Worm (Caenorhabditis elegans): ENCODE results near the gene C50H2.4.

DNA sequence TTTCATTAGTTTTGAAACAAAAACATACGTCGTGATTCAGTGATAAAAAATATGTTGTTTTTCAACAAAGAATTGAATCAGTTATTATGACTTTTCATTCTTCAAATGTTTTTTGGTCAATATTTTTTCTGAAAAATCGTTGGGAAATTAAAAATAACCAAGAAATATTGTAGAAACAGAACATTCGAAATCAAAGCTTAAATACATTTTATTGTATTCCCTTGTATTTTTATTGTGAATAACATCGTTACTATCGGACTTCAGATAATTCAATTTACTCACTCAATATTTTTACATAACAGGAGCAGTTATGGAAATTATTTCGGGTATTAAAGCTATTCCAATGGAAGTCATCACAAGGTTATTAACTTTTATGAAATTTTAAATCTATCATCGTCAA is at the start of gene C50H2.4:
- TF ChIP-seq nfya-1 (tag; optimal IDR thresholded peaks at IDR 0.05) = no peak
- TF ChIP-seq tbx-2 (tag; optimal IDR thresholded peaks at IDR 0.05) = no peak
- no peak for TF ChIP-seq fkh-6 (tag; optimal IDR thresholded peaks at IDR 0.05)
- TF ChIP-seq ama-1 (optimal IDR thresholded peaks at IDR 0.05) = no peak
- TF ChIP-seq pag-3 (tag; optimal IDR thresholded peaks at IDR 0.05; ENCODE audit: borderline replicate concordance) = no peak
- TF ChIP-seq ceh-30 (tag; optimal IDR thresholded peaks at IDR 0.05) = no peak
- TF ChIP-seq fax-1 (tag; optimal IDR thresholded peaks at IDR 0.05) = no peak
- TF ChIP-seq npax-4 (tag; optimal IDR thresholded peaks at IDR 0.05) = no peak
- no peak for TF ChIP-seq ceh-48 (tag; optimal IDR thresholded peaks at IDR 0.05)
